Fruit fly (Drosophila melanogaster) whole organism, embryonic: Measurements from ENCODE around the gene Teh1.

Experiments used
- CG6683 ChIP-seq: fragments of 200-800 bp; sonication (Bioruptor generic); optimal IDR thresholded peaks from 2 replicates; lab custom pipeline; 2017; ENCODE audit warnings: missing biosample characterization, mild to moderate bottlenecking, missing genetic modification characterization, missing genetic modification reagents
- Eip74EF ChIP-seq, 2 experiments: fragments of 200-800 bp in 1 of 2; fragments of >200 bp in 1 of 2; sonication (Bioruptor generic) in 1 of 2; optimal IDR thresholded peaks; 2 replicates each; lab custom pipeline; 2017 to 2019; ENCODE audit warnings: missing biosample characterization in 2 of 2, missing genetic modification characterization in 2 of 2, mild to moderate bottlenecking in 1 of 2, moderate library complexity in 1 of 2

DNA sequence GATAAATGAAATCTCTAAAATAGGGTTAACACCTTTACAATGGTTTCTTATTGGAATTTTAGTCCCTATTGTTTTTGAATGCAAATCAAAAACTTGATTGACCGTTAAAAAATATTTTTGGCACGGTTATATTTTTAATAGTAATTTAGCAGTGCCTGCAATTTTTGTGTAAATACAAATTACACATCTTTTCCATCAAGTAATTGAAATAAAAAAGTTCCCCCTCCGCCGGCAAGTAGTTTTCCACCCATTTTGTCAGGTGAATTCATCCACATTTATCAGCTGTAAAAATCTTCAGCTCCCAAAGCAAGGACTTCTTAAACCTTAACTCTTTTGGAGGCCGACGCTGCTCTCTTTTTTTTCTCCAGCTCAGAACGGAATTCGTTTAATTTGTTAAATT lies 44.2 kb downstream of the Teh1 start, which contains the start of gene CG34302:
- no peak for TF ChIP-seq CG6683
- no peak for TF ChIP-seq Eip74EF (GFP tag; optimal IDR thresholded peaks at IDR 0.05; lab: Kevin White, UChicago)
